Fruit fly (Drosophila melanogaster) whole organism, embryonic: ENCODE measurements around the gene spo.
A peak's percentile ranks its signal among the peaks of the same experiment; 100 is the strongest.

Experiments
- BEAF-32 ChIP-seq: fragments of 200-800 bp; sonication (Bioruptor generic); optimal IDR thresholded peaks from 3 replicates; lab custom pipeline; 2017; ENCODE audit warnings: missing biosample characterization, missing genetic modification characterization, mild to moderate bottlenecking, moderate library complexity, missing genetic modification reagents
- CG1024 ChIP-seq: fragments of 200-800 bp; sonication (Bioruptor generic); IDR thresholded peaks from 2 replicates; pipeline ENCODE4 v1.3.6; 2022; ENCODE audit warnings: missing biosample characterization, missing genetic modification characterization
- CG11247 ChIP-seq: fragments of 200-800 bp; sonication (Bioruptor generic); IDR thresholded peaks from 2 replicates; pipeline ENCODE4 v1.3.6; 2022; ENCODE audit warnings: missing biosample characterization, missing genetic modification characterization
- CG12071 ChIP-seq: fragments of 200-800 bp; sonication (Bioruptor generic); optimal IDR thresholded peaks from 3 replicates; lab custom pipeline; 2018; ENCODE audit warnings: missing biosample characterization, mild to moderate bottlenecking, missing genetic modification characterization
- CG15479 ChIP-seq: fragments of 200-800 bp; sonication (Bioruptor generic); optimal IDR thresholded peaks from 3 replicates; lab custom pipeline; 2019; ENCODE audit warnings: missing biosample characterization, mild to moderate bottlenecking, missing genetic modification characterization, moderate library complexity
- CG17328 ChIP-seq: fragments of 200-800 bp; sonication (Bioruptor generic); IDR thresholded peaks from 2 replicates; pipeline ENCODE4 v1.3.6; 2022; ENCODE audit warnings: missing biosample characterization, missing genetic modification characterization
- CG17359 ChIP-seq: fragments of 200-800 bp; sonication (Bioruptor generic); optimal IDR thresholded peaks from 3 replicates; lab custom pipeline; 2018; ENCODE audit warnings: missing biosample characterization, mild to moderate bottlenecking, missing genetic modification characterization, moderate library complexity
- CG2129 ChIP-seq: fragments of 200-800 bp; sonication (Bioruptor generic); IDR thresholded peaks from 2 replicates; pipeline ENCODE4 v1.3.6; 2022; ENCODE audit warnings: missing biosample characterization, missing genetic modification characterization; ENCODE audit not compliant: partially characterized antibody
- CG30020 ChIP-seq: fragments of 200-800 bp; optimal IDR thresholded peaks from 2 replicates; lab custom pipeline; 2019; ENCODE audit warnings: missing biosample characterization, mild to moderate bottlenecking, missing genetic modification characterization, moderate library complexity
- CG32767 ChIP-seq: fragments of 200-800 bp; sonication (Bioruptor generic); IDR thresholded peaks from 2 replicates; pipeline ENCODE4 v1.3.6; 2022; ENCODE audit warnings: missing biosample characterization, missing genetic modification characterization
- CG3726 ChIP-seq: fragments of 200-800 bp; sonication (Bioruptor generic); IDR thresholded peaks from 3 replicates; pipeline ENCODE4, ENCODE4 v1.3.6; 2022; ENCODE audit warnings: missing biosample characterization, missing genetic modification characterization
- CG3995 ChIP-seq: fragments of 200-800 bp; sonication (Bioruptor generic); optimal IDR thresholded peaks from 3 replicates; lab custom pipeline; 2016; ENCODE audit warnings: missing biosample characterization, missing genetic modification characterization
- CG42726 ChIP-seq: fragments of 200-800 bp; sonication (Bioruptor generic); IDR thresholded peaks from 2 replicates; pipeline ENCODE4 v1.3.6; 2022; ENCODE audit warnings: missing biosample characterization, missing genetic modification characterization; ENCODE audit not compliant: partially characterized antibody
- CG5180 ChIP-seq: fragments of 200-800 bp; sonication (Bioruptor generic); optimal IDR thresholded peaks from 3 replicates; lab custom pipeline; 2017; ENCODE audit warnings: missing biosample characterization, missing genetic modification characterization, mild to moderate bottlenecking, moderate library complexity, missing genetic modification reagents
- CG5245 ChIP-seq: fragments of 200-800 bp; sonication (Bioruptor generic); optimal IDR thresholded peaks from 3 replicates; lab custom pipeline; 2016; ENCODE audit warnings: missing biosample characterization, missing genetic modification characterization
- CG6254 ChIP-seq: fragments of 200-800 bp; sonication (Bioruptor generic); optimal IDR thresholded peaks from 3 replicates; lab custom pipeline; 2017; ENCODE audit warnings: mild to moderate bottlenecking, missing biosample characterization, missing genetic modification reagents, missing genetic modification characterization
- CG6272 ChIP-seq: fragments of 200-800 bp; sonication (Bioruptor generic); IDR thresholded peaks from 2 replicates; pipeline ENCODE4 v1.3.6; 2022; ENCODE audit warnings: missing biosample characterization, missing genetic modification characterization
- CG7357 ChIP-seq: fragments of 200-800 bp; sonication (Bioruptor generic); IDR thresholded peaks from 3 replicates; pipeline ENCODE4 v1.3.6; 2022; ENCODE audit warnings: missing biosample characterization, missing genetic modification characterization
- CG7556 ChIP-seq: fragments of 200-800 bp; sonication (Bioruptor generic); optimal IDR thresholded peaks from 2 replicates; lab custom pipeline; 2017; ENCODE audit warnings: missing biosample characterization, mild to moderate bottlenecking, missing genetic modification characterization
- CG8290 ChIP-seq, 3 experiments: fragments of 200-800 bp; sonication (Bioruptor generic); optimal IDR thresholded peaks; 2 replicates each; lab custom pipeline; 2016 to 2019; ENCODE audit warnings: missing biosample characterization in 3 of 3, missing genetic modification characterization in 3 of 3, mild to moderate bottlenecking in 2 of 3, moderate library complexity in 1 of 3
- CG9727 ChIP-seq: fragments of 200-800 bp; sonication (Bioruptor generic); optimal IDR thresholded peaks from 3 replicates; lab custom pipeline; 2017; ENCODE audit warnings: missing biosample characterization, mild to moderate bottlenecking, missing genetic modification characterization
- Dfd ChIP-seq, 2 experiments: fragments of >200 bp; optimal IDR thresholded peaks; 2 replicates each; lab custom pipeline; 2017; ENCODE audit warnings: missing biosample characterization in 2 of 2, missing genetic modification characterization in 2 of 2
- Doc3 ChIP-seq: fragments of 200-800 bp; sonication (Bioruptor generic); IDR thresholded peaks from 3 replicates; pipeline ENCODE4 v1.3.6; 2022; ENCODE audit warnings: missing biosample characterization, missing genetic modification characterization; ENCODE audit not compliant: partially characterized antibody
- E2f2 ChIP-seq: fragments of 200-800 bp; sonication (Bioruptor generic); IDR thresholded peaks from 2 replicates; pipeline ENCODE4 v1.3.6; 2022; ENCODE audit warnings: missing biosample characterization, missing genetic modification characterization
- Ets97D ChIP-seq: fragments of 200-800 bp; sonication (Bioruptor generic); optimal IDR thresholded peaks from 3 replicates; lab custom pipeline; 2016; ENCODE audit warnings: missing biosample characterization, missing genetic modification characterization
- Fer3 ChIP-seq: fragments of 200-800 bp; sonication (Bioruptor generic); optimal IDR thresholded peaks from 2 replicates; lab custom pipeline; 2018; ENCODE audit warnings: missing biosample characterization, mild to moderate bottlenecking, missing genetic modification characterization, moderate library complexity
- MESR4 ChIP-seq: fragments of 200-800 bp; sonication (Bioruptor generic); optimal IDR thresholded peaks from 2 replicates; lab custom pipeline; 2018; ENCODE audit warnings: missing biosample characterization, mild to moderate bottlenecking, missing genetic modification characterization, moderate library complexity
- Nf-YA ChIP-seq: fragments of 200-800 bp; sonication (Bioruptor generic); IDR thresholded peaks from 2 replicates; pipeline ENCODE4 v1.3.6; 2022; ENCODE audit warnings: missing biosample characterization, missing genetic modification characterization
- Oli ChIP-seq: fragments of 200-800 bp; sonication (Bioruptor generic); optimal IDR thresholded peaks from 2 replicates; lab custom pipeline; 2018; ENCODE audit warnings: missing biosample characterization, mild to moderate bottlenecking, missing genetic modification characterization, moderate library complexity
- Rfx ChIP-seq: fragments of 200-800 bp; sonication (Bioruptor generic); IDR thresholded peaks from 2 replicates; pipeline ENCODE4 v1.3.6; 2022; ENCODE audit warnings: missing biosample characterization, missing genetic modification characterization
- Usf ChIP-seq: fragments of 200-800 bp; sonication (Bioruptor generic); optimal IDR thresholded peaks from 2 replicates; lab custom pipeline; 2017; ENCODE audit warnings: missing genotype, missing biosample characterization, missing genetic modification characterization
- bab2 ChIP-seq: fragments of 200-800 bp; sonication (Bioruptor generic); optimal IDR thresholded peaks from 2 replicates; lab custom pipeline; 2016; ENCODE audit warnings: missing biosample characterization, missing genetic modification characterization
- bigmax ChIP-seq: fragments of 200-800 bp; sonication (Bioruptor generic); optimal IDR thresholded peaks from 2 replicates; lab custom pipeline; 2018; ENCODE audit warnings: missing biosample characterization, mild to moderate bottlenecking, missing genetic modification characterization
- dmrt11E ChIP-seq: fragments of 200-800 bp; sonication (Bioruptor generic); optimal IDR thresholded peaks from 3 replicates; lab custom pipeline; 2018; ENCODE audit warnings: missing biosample characterization, mild to moderate bottlenecking, missing genetic modification characterization, moderate library complexity
- fd3F ChIP-seq: fragments of 200-800 bp; sonication (Bioruptor generic); optimal IDR thresholded peaks from 2 replicates; lab custom pipeline; 2018; ENCODE audit warnings: missing biosample characterization, mild to moderate bottlenecking, missing genetic modification characterization, moderate library complexity
- hth ChIP-seq: fragments of >200 bp; optimal IDR thresholded peaks from 2 replicates; lab custom pipeline; 2017; ENCODE audit warnings: inconsistent platforms
- lola ChIP-seq, 3 experiments: fragments of >200 bp in 2 of 3; fragments of 200-800 bp in 1 of 3; sonication (Bioruptor generic) in 1 of 3; optimal IDR thresholded peaks; 2 replicates each; lab custom pipeline; 2017 to 2019; ENCODE audit warnings: missing biosample characterization in 3 of 3, missing genetic modification characterization in 3 of 3, mild to moderate bottlenecking in 1 of 3, moderate library complexity in 1 of 3
- lov ChIP-seq, 2 experiments: fragments of 200-800 bp in 1 of 2; fragments of >200 bp in 1 of 2; sonication (Bioruptor generic) in 1 of 2; IDR thresholded peaks in 1 of 2; optimal IDR thresholded peaks in 1 of 2; 2 replicates in 1 of 2; 3 replicates in 1 of 2; pipeline versions ENCODE4 v1.3.6 to Lab custom; 2017 to 2022; ENCODE audit warnings: missing biosample characterization in 1 of 2, missing genetic modification characterization in 1 of 2
- mam ChIP-seq: fragments of 200-800 bp; sonication (Bioruptor generic); optimal IDR thresholded peaks from 3 replicates; lab custom pipeline; 2016; ENCODE audit warnings: missing biosample characterization, missing genetic modification characterization
- ranshi ChIP-seq: fragments of 200-800 bp; sonication (Bioruptor generic); IDR thresholded peaks from 2 replicates; pipeline ENCODE4 v1.3.6; 2022; ENCODE audit warnings: missing biosample characterization, missing genetic modification characterization
- sc ChIP-seq, 3 experiments: fragments of >200 bp in 2 of 3; fragments of 200-800 bp in 1 of 3; sonication (Bioruptor generic) in 1 of 3; optimal IDR thresholded peaks; 2 replicates in 2 of 3; 3 replicates in 1 of 3; lab custom pipeline; 2017; ENCODE audit warnings: mild to moderate bottlenecking in 1 of 3, missing biosample characterization in 1 of 3, missing genetic modification characterization in 1 of 3, missing genetic modification reagents in 1 of 3
- shn ChIP-seq: fragments of 200-800 bp; sonication (Bioruptor generic); optimal IDR thresholded peaks from 3 replicates; lab custom pipeline; 2016; ENCODE audit warnings: missing biosample characterization, missing genetic modification characterization
- slp2 ChIP-seq: fragments of 200-800 bp; sonication (Bioruptor generic); optimal IDR thresholded peaks from 2 replicates; lab custom pipeline; 2016; ENCODE audit warnings: missing biosample characterization, missing genetic modification characterization
- sqz ChIP-seq: fragments of 200-800 bp; sonication (Bioruptor generic); optimal IDR thresholded peaks from 3 replicates; lab custom pipeline; 2018; ENCODE audit warnings: missing biosample characterization, mild to moderate bottlenecking, missing genetic modification characterization
- trh ChIP-seq: fragments of 200-800 bp; sonication (Bioruptor generic); optimal IDR thresholded peaks from 2 replicates; lab custom pipeline; 2016; ENCODE audit warnings: missing biosample characterization, missing genetic modification characterization
- tup ChIP-seq: fragments of 200-800 bp; sonication (Bioruptor generic); optimal IDR thresholded peaks from 2 replicates; lab custom pipeline; 2016; ENCODE audit warnings: missing biosample characterization, mild to moderate bottlenecking, missing genetic modification characterization, moderate library complexity
- zen ChIP-seq: fragments of 200-800 bp; sonication (Bioruptor generic); optimal IDR thresholded peaks from 3 replicates; lab custom pipeline; 2018; ENCODE audit warnings: missing biosample characterization, mild to moderate bottlenecking, missing genetic modification characterization, moderate library complexity
- zf30C ChIP-seq: fragments of 200-800 bp; sonication (Bioruptor generic); optimal IDR thresholded peaks from 3 replicates; lab custom pipeline; 2018; ENCODE audit warnings: missing biosample characterization, mild to moderate bottlenecking, missing genetic modification characterization

Gene spo

DNA sequence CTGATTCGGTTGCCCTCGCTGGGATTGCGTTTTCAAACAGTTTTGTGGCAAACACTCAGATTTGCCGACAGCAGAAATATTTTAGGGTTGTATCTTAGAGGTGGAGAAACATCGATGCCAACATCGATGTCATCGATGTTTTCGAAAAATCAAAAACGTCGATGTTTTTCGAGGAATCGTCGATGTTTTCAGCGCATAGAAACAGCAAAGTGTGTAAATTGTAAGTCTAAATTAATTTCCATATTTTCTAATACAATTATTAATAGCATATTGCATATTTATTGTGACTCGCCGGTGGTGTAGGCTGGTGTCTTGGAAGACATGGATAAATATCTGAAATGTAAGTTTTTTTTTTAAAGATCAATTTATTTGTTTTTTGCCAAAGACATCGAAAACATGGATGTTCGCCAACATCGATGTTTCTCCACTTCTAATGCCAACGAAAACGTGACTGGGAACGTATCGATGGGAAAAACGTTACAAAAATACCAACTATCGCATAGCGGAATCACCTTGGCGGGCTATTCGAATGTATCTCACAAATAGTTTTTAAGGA, 11.6 kb upstream of the spo start, which contains the start of gene TM9SF3 (continued):
- peak; percentile 89 for TF ChIP-seq Doc3 (GFP tag; lab: Robert Waterston, UW)
- no peak for TF ChIP-seq slp2 (GFP tag; lab: Kevin White, UChicago)
- peak; percentile 88 for TF ChIP-seq CG2129
- TF ChIP-seq zen (tag; lab: Kevin White, UChicago), result peak; percentile 5
- TF ChIP-seq CG12071 (GFP tag; lab: Kevin White, UChicago), result no peak
- no peak for TF ChIP-seq CG5245 (GFP tag; lab: Kevin White, UChicago)
- TF ChIP-seq CG3726 (GFP tag; lab: Robert Waterston, UW), result no peak
- no peak for TF ChIP-seq shn (GFP tag; lab: Kevin White, UChicago)
- no peak for TF ChIP-seq CG1024 (GFP tag; lab: Robert Waterston, UW)
- no peak for TF ChIP-seq hth (lab: Kevin White, UChicago)
- peak; percentile 81 for TF ChIP-seq CG42726 (GFP tag; lab: Robert Waterston, UW)
- TF ChIP-seq CG17359 (tag; lab: Kevin White, UChicago), result no peak
- TF ChIP-seq sqz (GFP tag; lab: Kevin White, UChicago), result no peak
- TF ChIP-seq CG15479 (GFP tag; lab: Kevin White, UChicago), result no peak
- TF ChIP-seq CG6272 (GFP tag; lab: Robert Waterston, UW), result no peak; the same call in 1 of the 2 replicates
- TF ChIP-seq ranshi (GFP tag; lab: Robert Waterston, UW), result no peak
- TF ChIP-seq E2f2 (GFP tag; lab: Robert Waterston, UW), result peak; percentile 92
- TF ChIP-seq mam (GFP tag; lab: Kevin White, UChicago), result peak; percentile 46
- TF ChIP-seq CG6254 (GFP tag; lab: Kevin White, UChicago), result no peak
- no peak for TF ChIP-seq Usf
- no peak for TF ChIP-seq bab2 (GFP tag; lab: Kevin White, UChicago)
- TF ChIP-seq Ets97D (GFP tag; lab: Kevin White, UChicago), result peak; percentile 37
- no peak for TF ChIP-seq CG17328 (GFP tag; lab: Robert Waterston, UW)
- peak; percentile 95 for TF ChIP-seq BEAF-32 (GFP tag; lab: Kevin White, UChicago)
- no peak for TF ChIP-seq Nf-YA (GFP tag; lab: Robert Waterston, UW)
- no peak for TF ChIP-seq lov (optimal IDR thresholded peaks at IDR 0.05; lab: Kevin White, UChicago)
- TF ChIP-seq lov (GFP tag; IDR thresholded peaks at IDR 0.05; lab: Robert Waterston, UW), result no peak
- TF ChIP-seq trh (GFP tag; lab: Kevin White, UChicago), result no peak
- peak; percentile 73 for TF ChIP-seq CG8290 (GFP tag; optimal IDR thresholded peaks at IDR 0.05; lab: Kevin White, UChicago)
- TF ChIP-seq CG8290 (tag; optimal IDR thresholded peaks at IDR 0.05; lab: Kevin White, UChicago), result peak in 1 of 2 experiments; percentile 89
- peak in 1 of 3 experiments; percentile 26 for TF ChIP-seq lola (GFP tag; optimal IDR thresholded peaks at IDR 0.05; lab: Kevin White, UChicago)
- no peak for TF ChIP-seq tup (GFP tag; lab: Kevin White, UChicago)
- no peak for TF ChIP-seq sc (optimal IDR thresholded peaks at IDR 0.05; lab: Kevin White, UChicago)
- no peak for TF ChIP-seq sc (GFP tag; optimal IDR thresholded peaks at IDR 0.05; lab: Kevin White, UChicago)
- TF ChIP-seq CG11247, result no peak
- TF ChIP-seq Rfx, result peak; percentile 41; the same call in 1 of the 2 replicates
- TF ChIP-seq Oli (tag; lab: Kevin White, UChicago), result no peak
- no peak for TF ChIP-seq CG5180
- no peak for TF ChIP-seq dmrt11E (tag; lab: Kevin White, UChicago)
- peak; percentile 55 for TF ChIP-seq CG9727
- no peak for TF ChIP-seq CG7556 (GFP tag; lab: Kevin White, UChicago)
- TF ChIP-seq Dfd (GFP tag; optimal IDR thresholded peaks at IDR 0.05; lab: Kevin White, UChicago), result no peak
- no peak for TF ChIP-seq zf30C (GFP tag; lab: Kevin White, UChicago)
- TF ChIP-seq bigmax (GFP tag; lab: Kevin White, UChicago), result no peak
- TF ChIP-seq CG3995 (GFP tag; lab: Kevin White, UChicago), result peak; percentile 100
- no peak for TF ChIP-seq MESR4 (GFP tag; lab: Kevin White, UChicago)
- no peak for TF ChIP-seq CG32767 (GFP tag; lab: Robert Waterston, UW)
- peak; percentile 5 for TF ChIP-seq CG30020 (tag; lab: Kevin White, UChicago)
- TF ChIP-seq CG7357 (GFP tag; lab: Robert Waterston, UW), result no peak
- TF ChIP-seq fd3F (GFP tag; lab: Kevin White, UChicago), result no peak
- TF ChIP-seq Fer3 (tag; lab: Kevin White, UChicago), result no peak
